Fruit fly (Drosophila melanogaster) whole organism, wandering third instar larva: ENCODE data around the gene CG32301.
A peak's percentile ranks its signal among the peaks of the same experiment; 100 is the strongest.

Experiments
- Abd-B ChIP-seq: fragments of >200 bp; optimal IDR thresholded peaks from 2 replicates; lab custom pipeline; 2017; ENCODE audit warnings: missing biosample characterization, missing genetic modification characterization
- CG32264 ChIP-seq: fragments of 200-800 bp; sonication (Bioruptor generic); optimal IDR thresholded peaks from 2 replicates; lab custom pipeline; 2016; ENCODE audit warnings: missing biosample characterization, missing genetic modification characterization
- CG9705 ChIP-seq: fragments of 200-800 bp; sonication (Bioruptor generic); optimal IDR thresholded peaks from 2 replicates; lab custom pipeline; 2018; ENCODE audit warnings: missing biosample characterization, mild to moderate bottlenecking, missing genetic modification characterization
- CrebA ChIP-seq: fragments of 200-800 bp; sonication (Bioruptor generic); optimal IDR thresholded peaks from 2 replicates; lab custom pipeline; 2016; ENCODE audit warnings: missing biosample characterization, mild to moderate bottlenecking, missing genetic modification characterization, borderline replicate concordance
- Dif ChIP-seq: fragments of 200-275, 200-300 bp; sonication (Bioruptor generic); optimal IDR thresholded peaks from 2 replicates; lab custom pipeline; 2018; ENCODE audit warnings: missing biosample characterization, missing genetic modification characterization; ENCODE audit not compliant: partially characterized antibody
- GATAd ChIP-seq: sonication (Bioruptor generic); optimal IDR thresholded peaks from 2 replicates; lab custom pipeline; 2016; ENCODE audit warnings: missing biosample characterization, missing genetic modification characterization
- HLH106 ChIP-seq: fragments of 200-800 bp; optimal IDR thresholded peaks from 3 replicates; lab custom pipeline; 2019; ENCODE audit warnings: missing biosample characterization, mild to moderate bottlenecking, missing genetic modification characterization, moderate library complexity
- Hnf4 ChIP-seq: fragments of 200-800 bp; sonication (Bioruptor generic); optimal IDR thresholded peaks from 2 replicates; lab custom pipeline; 2016; ENCODE audit warnings: missing biosample characterization, mild to moderate bottlenecking, missing genetic modification characterization
- Hr78 ChIP-seq: fragments of >200 bp; optimal IDR thresholded peaks from 2 replicates; lab custom pipeline; 2017; ENCODE audit warnings: missing biosample characterization, missing genetic modification characterization
- Hr83 ChIP-seq: fragments of 200-300 bp; sonication (Bioruptor generic); optimal IDR thresholded peaks from 2 replicates; lab custom pipeline; 2016; ENCODE audit warnings: missing biosample characterization, mild to moderate bottlenecking, missing genetic modification characterization, moderate library complexity; ENCODE audit not compliant: poor library complexity, severe bottlenecking
- Jra ChIP-seq: sonication (Bioruptor generic); optimal IDR thresholded peaks from 2 replicates; lab custom pipeline; 2016; ENCODE audit warnings: missing biosample characterization, missing genetic modification characterization
- Mio ChIP-seq: sonication (Bioruptor generic); optimal IDR thresholded peaks from 2 replicates; lab custom pipeline; 2016; ENCODE audit warnings: missing biosample characterization, missing genetic modification characterization
- Myc ChIP-seq: fragments of >200 bp; optimal IDR thresholded peaks from 2 replicates; lab custom pipeline; 2017
- N ChIP-seq: fragments of >200 bp; optimal IDR thresholded peaks from 2 replicates; lab custom pipeline; 2018; ENCODE audit warnings: missing biosample characterization, missing external identifiers, missing genetic modification characterization
- OdsH ChIP-seq: fragments of 200-800 bp; sonication (Bioruptor generic); optimal IDR thresholded peaks from 2 replicates; lab custom pipeline; 2016; ENCODE audit warnings: missing biosample characterization, mild to moderate bottlenecking, missing genetic modification characterization
- Rel ChIP-seq, 2 experiments: fragments of 200-800 bp; sonication (Bioruptor generic) in 1 of 2; optimal IDR thresholded peaks; 2 replicates in 1 of 2; 3 replicates in 1 of 2; lab custom pipeline; 2016 to 2019; ENCODE audit warnings: mild to moderate bottlenecking in 2 of 2, missing biosample characterization in 2 of 2, missing genetic modification characterization in 2 of 2, moderate library complexity in 1 of 2
- Sp1 ChIP-seq: fragments of 200-800 bp; sonication (Bioruptor generic); optimal IDR thresholded peaks from 3 replicates; lab custom pipeline; 2019; ENCODE audit warnings: missing biosample characterization, mild to moderate bottlenecking, missing genetic modification characterization, moderate library complexity
- Vsx2 ChIP-seq: fragments of 200-300, 225-300 bp; sonication (Bioruptor generic); optimal IDR thresholded peaks from 2 replicates; lab custom pipeline; 2018; ENCODE audit warnings: missing biosample characterization, missing genetic modification characterization; ENCODE audit not compliant: partially characterized antibody
- br ChIP-seq: fragments of 200-800 bp; sonication (Bioruptor generic); optimal IDR thresholded peaks from 2 replicates; lab custom pipeline; 2016; ENCODE audit warnings: missing biosample characterization, missing genetic modification characterization
- dl ChIP-seq, 2 experiments: fragments of 175-275, 200-275 bp in 1 of 2; fragments of 200-275 bp in 1 of 2; sonication (Bioruptor generic); optimal IDR thresholded peaks; lab custom pipeline; 2018; ENCODE audit warnings: mild to moderate bottlenecking in 2 of 2, missing biosample characterization in 2 of 2, missing genetic modification characterization in 2 of 2, moderate library complexity in 2 of 2; ENCODE audit not compliant: partially characterized antibody in 2 of 2, insufficient read depth in 1 of 2
- dmrt93B ChIP-seq: fragments of 200-800 bp; sonication (Bioruptor generic); optimal IDR thresholded peaks from 2 replicates; lab custom pipeline; 2018; ENCODE audit warnings: missing biosample characterization, mild to moderate bottlenecking, missing genetic modification characterization
- ey ChIP-seq: fragments of 200-800 bp; sonication (Bioruptor generic); optimal IDR thresholded peaks from 2 replicates; lab custom pipeline; 2016; ENCODE audit warnings: missing biosample characterization, missing genetic modification characterization
- foxo ChIP-seq, 2 experiments: fragments of 200-800 bp; sonication (Bioruptor generic); optimal IDR thresholded peaks; 2 replicates in 1 of 2; 3 replicates in 1 of 2; lab custom pipeline; 2016 to 2017; ENCODE audit warnings: missing biosample characterization in 2 of 2, missing genetic modification characterization in 2 of 2
- fru ChIP-seq: fragments of 200-800 bp; sonication (Bioruptor generic); optimal IDR thresholded peaks from 3 replicates; lab custom pipeline; 2016; ENCODE audit warnings: missing biosample characterization, mild to moderate bottlenecking, missing genetic modification characterization
- h ChIP-seq: fragments of 200-800 bp; sonication (Bioruptor generic); optimal IDR thresholded peaks from 3 replicates; lab custom pipeline; 2016; ENCODE audit warnings: missing biosample characterization, mild to moderate bottlenecking, missing genetic modification characterization
- lola ChIP-seq: fragments of >200 bp; optimal IDR thresholded peaks from 2 replicates; lab custom pipeline; 2017; ENCODE audit warnings: missing biosample characterization, missing genetic modification characterization
- psq ChIP-seq: fragments of 200-800 bp; sonication (Bioruptor generic); optimal IDR thresholded peaks from 3 replicates; lab custom pipeline; 2017; ENCODE audit warnings: missing biosample characterization, mild to moderate bottlenecking, missing genetic modification characterization, moderate library complexity
- rgr ChIP-seq: fragments of 200-800 bp; sonication (Bioruptor generic); optimal IDR thresholded peaks from 3 replicates; lab custom pipeline; 2016; ENCODE audit warnings: missing biosample characterization, mild to moderate bottlenecking, missing genetic modification characterization
- sage ChIP-seq: fragments of 200-800 bp; sonication (Bioruptor generic); optimal IDR thresholded peaks from 2 replicates; lab custom pipeline; 2016; ENCODE audit warnings: missing biosample characterization, mild to moderate bottlenecking, missing genetic modification characterization
- sv ChIP-seq: fragments of 200-800 bp; sonication (Bioruptor generic); optimal IDR thresholded peaks from 3 replicates; lab custom pipeline; 2016; ENCODE audit warnings: missing biosample characterization, missing genetic modification characterization
- tai ChIP-seq: sonication (Bioruptor generic); optimal IDR thresholded peaks from 2 replicates; lab custom pipeline; 2016; ENCODE audit warnings: missing biosample characterization, missing genetic modification characterization
- usp ChIP-seq: fragments of >200 bp; optimal IDR thresholded peaks from 2 replicates; lab custom pipeline; 2017; ENCODE audit warnings: missing biosample characterization, missing genetic modification characterization
- woc ChIP-seq: sonication (Bioruptor generic); optimal IDR thresholded peaks from 2 replicates; lab custom pipeline; 2016; ENCODE audit warnings: missing biosample characterization, mild to moderate bottlenecking, missing genetic modification characterization

CG32301 gene

dm6 chr3L:2265692-2266444, 21.6 kb downstream of the CG32301 start, which contains the start of the genes ecd and CG13806:
TSS of gene ecd (minus strand) at chr3L:2265857.
TSS of gene CG13806 (plus strand) at chr3L:2266394.
- no peak for TF ChIP-seq Hnf4 (GFP tag; lab: Kevin White, UChicago)
- no peak for TF ChIP-seq Jra
- TF ChIP-seq CG32264 (GFP tag; lab: Kevin White, UChicago) = no peak
- peak; percentile 65 for TF ChIP-seq Myc (lab: Kevin White, UChicago)
- no peak for TF ChIP-seq sage (GFP tag; lab: Kevin White, UChicago)
- no peak for TF ChIP-seq lola (GFP tag; lab: Kevin White, UChicago)
- no peak for TF ChIP-seq psq (GFP tag; lab: Kevin White, UChicago)
- no peak for TF ChIP-seq Dif
- TF ChIP-seq Hr83 (GFP tag; lab: Kevin White, UChicago) = peak; percentile 21
- TF ChIP-seq dmrt93B (GFP tag; lab: Kevin White, UChicago) = no peak
- TF ChIP-seq rgr = peak; percentile 24
- peak; percentile 8 for TF ChIP-seq h
- TF ChIP-seq Sp1 (GFP tag; lab: Kevin White, UChicago) = peak; percentile 0
- TF ChIP-seq foxo (GFP tag; optimal IDR thresholded peaks at IDR 0.05; lab: Kevin White, UChicago) = peak in 1 of 2 experiments; percentile 12

- TF ChIP-seq tai (GFP tag; lab: Kevin White, UChicago) = no peak
- TF ChIP-seq lola (GFP tag; lab: Kevin White, UChicago) = no peak
- TF ChIP-seq Myc (lab: Kevin White, UChicago) = no peak
- no peak for TF ChIP-seq psq (GFP tag; lab: Kevin White, UChicago)
- TF ChIP-seq usp (GFP tag; lab: Kevin White, UChicago) = no peak
- no peak for TF ChIP-seq h
- TF ChIP-seq Mio (GFP tag; lab: Kevin White, UChicago) = no peak
- no peak for TF ChIP-seq Hr78 (GFP tag; lab: Kevin White, UChicago)
- TF ChIP-seq Dif = no peak
- TF ChIP-seq OdsH (GFP tag; lab: Kevin White, UChicago) = no peak
- TF ChIP-seq Rel (GFP tag; optimal IDR thresholded peaks at IDR 0.05; lab: Kevin White, UChicago) = no peak
- TF ChIP-seq Rel (tag; optimal IDR thresholded peaks at IDR 0.05; lab: Kevin White, UChicago) = no peak
- TF ChIP-seq sage (GFP tag; lab: Kevin White, UChicago) = no peak
- no peak for TF ChIP-seq CG32264 (GFP tag; lab: Kevin White, UChicago)
- TF ChIP-seq Abd-B (GFP tag; lab: Kevin White, UChicago) = no peak
- no peak for TF ChIP-seq dl (GFP tag; optimal IDR thresholded peaks at IDR 0.05; lab: Kevin White, UChicago; ENCODE audit: insufficient read depth in 1 of 2, partially characterized antibody in 2 of 2)
- no peak for TF ChIP-seq Vsx2 (GFP tag; lab: Kevin White, UChicago)
- no peak for TF ChIP-seq Sp1 (GFP tag; lab: Kevin White, UChicago)
- no peak for TF ChIP-seq N (GFP tag; lab: Kevin White, UChicago)
- TF ChIP-seq HLH106 = no peak
- TF ChIP-seq CG9705 (GFP tag; lab: Kevin White, UChicago) = no peak
Observed at dm6 chr3L:2267558-2267957, 23.3 kb downstream of the CG32301 start, which contains the start of gene obst-I. TSS of gene obst-I (plus strand) at chr3L:2267858.

- TF ChIP-seq Abd-B (GFP tag; lab: Kevin White, UChicago) (no peak), HLH106 (no peak), Myc (lab: Kevin White, UChicago) (no peak), CG9705 (GFP tag; lab: Kevin White, UChicago) (no peak), GATAd (GFP tag; lab: Kevin White, UChicago) (no peak), Vsx2 (GFP tag; lab: Kevin White, UChicago) (no peak), Hr78 (GFP tag; lab: Kevin White, UChicago) (no peak), Hnf4 (GFP tag; lab: Kevin White, UChicago) (no peak), br (no peak), ey (GFP tag; lab: Kevin White, UChicago) (no peak), CG32264 (GFP tag; lab: Kevin White, UChicago) (no peak), sv (no peak), fru (GFP tag; lab: Kevin White, UChicago) (no peak), rgr (no peak)
Observed at dm6 chr3L:2268525-2268924, 24.2 kb downstream of the CG32301 start, which contains the start of gene CG32302. TSS of gene CG32302 (plus strand) at chr3L:2268825.

dm6 chr3L:2272669-2273068, 28.4 kb downstream of the CG32301 start, which contains the start of gene yellow-g:
TSS of gene yellow-g (minus strand) at chr3L:2272769.
- no peak for TF ChIP-seq Sp1 (GFP tag; lab: Kevin White, UChicago)
- no peak for TF ChIP-seq CrebA
- no peak for TF ChIP-seq fru (GFP tag; lab: Kevin White, UChicago)
- TF ChIP-seq Myc (lab: Kevin White, UChicago) = no peak
- no peak for TF ChIP-seq sage (GFP tag; lab: Kevin White, UChicago)
- no peak for TF ChIP-seq woc
- TF ChIP-seq dmrt93B (GFP tag; lab: Kevin White, UChicago) = no peak
- TF ChIP-seq Dif = no peak
